Worm (Caenorhabditis elegans) whole organism, mixed stage, embryonic: ENCODE measurements around the gene Y53F4B.43.
A peak's percentile ranks its signal among the peaks of the same experiment; 100 is the strongest.

Experiments
- ceh-43 ChIP-seq: fragments of 200-800 bp; sonication (Bioruptor generic); optimal IDR thresholded peaks from 2 replicates; lab custom pipeline; 2018; ENCODE audit warnings: mild to moderate bottlenecking, missing genetic modification characterization, moderate library complexity, missing compliant biosample characterization
- ceh-83 ChIP-seq: fragments of 200-800 bp; sonication (Bioruptor generic); optimal IDR thresholded peaks from 2 replicates; lab custom pipeline; 2018; ENCODE audit warnings: mild to moderate bottlenecking, missing genetic modification characterization, missing compliant biosample characterization
- ces-1 ChIP-seq: fragments of 150-350 bp; optimal IDR thresholded peaks from 2 replicates; lab custom pipeline; 2014; ENCODE audit warnings: missing biosample characterization, missing genetic modification reagents, missing genetic modification characterization
- elt-3 ChIP-seq: fragments of 150-350 bp; optimal IDR thresholded peaks from 2 replicates; lab custom pipeline; 2014; ENCODE audit warnings: missing biosample characterization, missing genetic modification characterization
- flh-1 ChIP-seq: fragments of 200-800 bp; sonication (Bioruptor generic); optimal IDR thresholded peaks from 2 replicates; lab custom pipeline; 2018; ENCODE audit warnings: mild to moderate bottlenecking, missing genetic modification characterization, moderate library complexity, missing compliant biosample characterization
- nhr-2 ChIP-seq: fragments of 150-350 bp; optimal IDR thresholded peaks from 2 replicates; lab custom pipeline; 2014; ENCODE audit warnings: missing biosample characterization, missing genetic modification characterization
- nhr-28 ChIP-seq: fragments of 150-350 bp; optimal IDR thresholded peaks from 2 replicates; lab custom pipeline; 2014; ENCODE audit warnings: missing biosample characterization, missing genetic modification characterization
- unc-39 ChIP-seq: fragments of 150-350 bp; optimal IDR thresholded peaks from 2 replicates; lab custom pipeline; 2014; ENCODE audit warnings: missing biosample characterization, missing genetic modification characterization
- unc-62 ChIP-seq: fragments of 150-350 bp; optimal IDR thresholded peaks from 2 replicates; lab custom pipeline; 2014; ENCODE audit warnings: missing biosample characterization, missing genetic modification reagents, missing genetic modification characterization

- TF ChIP-seq ces-1 (GFP tag; lab: Kevin White, UChicago), result peak; percentile 70
- no peak for TF ChIP-seq flh-1
- TF ChIP-seq elt-3, result no peak
- TF ChIP-seq nhr-2 (tag; lab: Kevin White, UChicago), result no peak
- no peak for TF ChIP-seq ceh-83 (GFP tag; lab: Kevin White, UChicago)
- TF ChIP-seq unc-39, result no peak
- TF ChIP-seq ceh-43 (GFP tag; lab: Kevin White, UChicago), result no peak
- TF ChIP-seq unc-62 (GFP tag; lab: Kevin White, UChicago), result no peak
- no peak for TF ChIP-seq nhr-28 (tag; lab: Kevin White, UChicago)
Observed at ce11 chrII:14940325-14940724, 47.9 kb upstream of the Y53F4B.43 start.
